Fruit fly (Drosophila melanogaster) whole organism, wandering third instar larva: Measurements from ENCODE around the gene CG13047.

Source experiments
- Abd-B ChIP-seq: fragments of >200 bp; optimal IDR thresholded peaks from 2 replicates; lab custom pipeline; 2017; ENCODE audit warnings: missing biosample characterization, missing genetic modification characterization
- CG9705 ChIP-seq: fragments of 200-800 bp; sonication (Bioruptor generic); optimal IDR thresholded peaks from 2 replicates; lab custom pipeline; 2018; ENCODE audit warnings: missing biosample characterization, mild to moderate bottlenecking, missing genetic modification characterization
- CrebA ChIP-seq: fragments of 200-800 bp; sonication (Bioruptor generic); optimal IDR thresholded peaks from 2 replicates; lab custom pipeline; 2016; ENCODE audit warnings: missing biosample characterization, mild to moderate bottlenecking, missing genetic modification characterization, borderline replicate concordance
- Dfd ChIP-seq: fragments of >200 bp; optimal IDR thresholded peaks from 2 replicates; lab custom pipeline; 2017; ENCODE audit warnings: missing biosample characterization, missing genetic modification characterization
- GATAd ChIP-seq: sonication (Bioruptor generic); optimal IDR thresholded peaks from 2 replicates; lab custom pipeline; 2016; ENCODE audit warnings: missing biosample characterization, missing genetic modification characterization
- HLH106 ChIP-seq: fragments of 200-800 bp; optimal IDR thresholded peaks from 3 replicates; lab custom pipeline; 2019; ENCODE audit warnings: missing biosample characterization, mild to moderate bottlenecking, missing genetic modification characterization, moderate library complexity
- Hnf4 ChIP-seq: fragments of 200-800 bp; sonication (Bioruptor generic); optimal IDR thresholded peaks from 2 replicates; lab custom pipeline; 2016; ENCODE audit warnings: missing biosample characterization, mild to moderate bottlenecking, missing genetic modification characterization
- Hr78 ChIP-seq: fragments of >200 bp; optimal IDR thresholded peaks from 2 replicates; lab custom pipeline; 2017; ENCODE audit warnings: missing biosample characterization, missing genetic modification characterization
- Hr83 ChIP-seq: fragments of 200-300 bp; sonication (Bioruptor generic); optimal IDR thresholded peaks from 2 replicates; lab custom pipeline; 2016; ENCODE audit warnings: missing biosample characterization, mild to moderate bottlenecking, missing genetic modification characterization, moderate library complexity; ENCODE audit not compliant: poor library complexity, severe bottlenecking
- Mio ChIP-seq: sonication (Bioruptor generic); optimal IDR thresholded peaks from 2 replicates; lab custom pipeline; 2016; ENCODE audit warnings: missing biosample characterization, missing genetic modification characterization
- Myc ChIP-seq: fragments of >200 bp; optimal IDR thresholded peaks from 2 replicates; lab custom pipeline; 2017
- OdsH ChIP-seq: fragments of 200-800 bp; sonication (Bioruptor generic); optimal IDR thresholded peaks from 2 replicates; lab custom pipeline; 2016; ENCODE audit warnings: missing biosample characterization, mild to moderate bottlenecking, missing genetic modification characterization
- Sp1 ChIP-seq: fragments of 200-800 bp; sonication (Bioruptor generic); optimal IDR thresholded peaks from 3 replicates; lab custom pipeline; 2019; ENCODE audit warnings: missing biosample characterization, mild to moderate bottlenecking, missing genetic modification characterization, moderate library complexity
- Vsx2 ChIP-seq: fragments of 200-300, 225-300 bp; sonication (Bioruptor generic); optimal IDR thresholded peaks from 2 replicates; lab custom pipeline; 2018; ENCODE audit warnings: missing biosample characterization, missing genetic modification characterization; ENCODE audit not compliant: partially characterized antibody
- br ChIP-seq: fragments of 200-800 bp; sonication (Bioruptor generic); optimal IDR thresholded peaks from 2 replicates; lab custom pipeline; 2016; ENCODE audit warnings: missing biosample characterization, missing genetic modification characterization
- brk ChIP-seq: fragments of 200-800 bp; sonication (Bioruptor generic); optimal IDR thresholded peaks from 2 replicates; lab custom pipeline; 2016; ENCODE audit warnings: missing biosample characterization, mild to moderate bottlenecking, missing genetic modification characterization
- dl ChIP-seq, 2 experiments: fragments of 175-275, 200-275 bp in 1 of 2; fragments of 200-275 bp in 1 of 2; sonication (Bioruptor generic); optimal IDR thresholded peaks; lab custom pipeline; 2018; ENCODE audit warnings: mild to moderate bottlenecking in 2 of 2, missing biosample characterization in 2 of 2, missing genetic modification characterization in 2 of 2, moderate library complexity in 2 of 2; ENCODE audit not compliant: partially characterized antibody in 2 of 2, insufficient read depth in 1 of 2
- dmrt93B ChIP-seq: fragments of 200-800 bp; sonication (Bioruptor generic); optimal IDR thresholded peaks from 2 replicates; lab custom pipeline; 2018; ENCODE audit warnings: missing biosample characterization, mild to moderate bottlenecking, missing genetic modification characterization
- dsf ChIP-seq: sonication (Bioruptor generic); optimal IDR thresholded peaks from 2 replicates; lab custom pipeline; 2016; ENCODE audit warnings: missing biosample characterization, missing genetic modification characterization, borderline replicate concordance
- ey ChIP-seq: fragments of 200-800 bp; sonication (Bioruptor generic); optimal IDR thresholded peaks from 2 replicates; lab custom pipeline; 2016; ENCODE audit warnings: missing biosample characterization, missing genetic modification characterization
- foxo ChIP-seq, 2 experiments: fragments of 200-800 bp; sonication (Bioruptor generic); optimal IDR thresholded peaks; 2 replicates in 1 of 2; 3 replicates in 1 of 2; lab custom pipeline; 2016 to 2017; ENCODE audit warnings: missing biosample characterization in 2 of 2, missing genetic modification characterization in 2 of 2
- fru ChIP-seq: fragments of 200-800 bp; sonication (Bioruptor generic); optimal IDR thresholded peaks from 3 replicates; lab custom pipeline; 2016; ENCODE audit warnings: missing biosample characterization, mild to moderate bottlenecking, missing genetic modification characterization
- h ChIP-seq: fragments of 200-800 bp; sonication (Bioruptor generic); optimal IDR thresholded peaks from 3 replicates; lab custom pipeline; 2016; ENCODE audit warnings: missing biosample characterization, mild to moderate bottlenecking, missing genetic modification characterization
- lola ChIP-seq: fragments of >200 bp; optimal IDR thresholded peaks from 2 replicates; lab custom pipeline; 2017; ENCODE audit warnings: missing biosample characterization, missing genetic modification characterization
- pan ChIP-seq: fragments of >200 bp; optimal IDR thresholded peaks from 2 replicates; lab custom pipeline; 2017
- sv ChIP-seq: fragments of 200-800 bp; sonication (Bioruptor generic); optimal IDR thresholded peaks from 3 replicates; lab custom pipeline; 2016; ENCODE audit warnings: missing biosample characterization, missing genetic modification characterization
- usp ChIP-seq: fragments of >200 bp; optimal IDR thresholded peaks from 2 replicates; lab custom pipeline; 2017; ENCODE audit warnings: missing biosample characterization, missing genetic modification characterization
- woc ChIP-seq: sonication (Bioruptor generic); optimal IDR thresholded peaks from 2 replicates; lab custom pipeline; 2016; ENCODE audit warnings: missing biosample characterization, mild to moderate bottlenecking, missing genetic modification characterization

Gene CG13047

dm6 chr3L:16270802-16271332, 14.3 kb downstream of the CG13047 start, which contains the start of the genes CG34248 and CG13067:
CG34248 (minus strand) TSS chr3L:16270902.
CG13067 (plus strand) TSS chr3L:16271282.
- TF ChIP-seq pan (no peak), CG9705 (GFP tag; lab: Kevin White, UChicago) (no peak), ey (GFP tag; lab: Kevin White, UChicago) (no peak), Abd-B (no peak), Mio (GFP tag; lab: Kevin White, UChicago) (no peak), h (no peak), Hr83 (no peak), Sp1 (GFP tag; lab: Kevin White, UChicago) (no peak), HLH106 (tag; lab: Kevin White, UChicago) (no peak), dl (GFP tag; optimal IDR thresholded peaks at IDR 0.05; lab: Kevin White, UChicago; ENCODE audit: insufficient read depth in 1 of 2, partially characterized antibody in 2 of 2) (no peak), usp (no peak), woc (GFP tag; lab: Kevin White, UChicago) (no peak), Vsx2 (GFP tag; lab: Kevin White, UChicago) (no peak)
- TF ChIP-seq, all 38 proteins: peak for 0

dm6 chr3L:16269092-16269491, 16.1 kb downstream of the CG13047 start, which contains the start of gene CG13068:
CG13068 (plus strand) TSS chr3L:16269392.
- TF ChIP-seq Dfd (GFP tag; lab: Kevin White, UChicago) (no peak), Hr83 (no peak), br (GFP tag; lab: Kevin White, UChicago) (no peak), Myc (no peak), dmrt93B (GFP tag; lab: Kevin White, UChicago) (no peak), pan (no peak), Sp1 (GFP tag; lab: Kevin White, UChicago) (no peak), OdsH (GFP tag; lab: Kevin White, UChicago) (no peak), h (no peak), sv (no peak)
- TF ChIP-seq, all 38 proteins: peak for 0

- TF ChIP-seq fru, result no peak
- TF ChIP-seq HLH106 (tag; lab: Kevin White, UChicago), result peak; percentile 40
- TF ChIP-seq h, result no peak
Observed at dm6 chr3L:16268106-16268733, 17.0 kb downstream of the CG13047 start, which contains the start of gene CG4950. CG4950 (minus strand) TSS chr3L:16268156.

dm6 chr3L:16265000-16265399, 20.2 kb downstream of the CG13047 start, which contains the start of the genes CG13051 and CG13069:
CG13051 (minus strand) TSS chr3L:16265100.
CG13069 (plus strand) TSS chr3L:16265385.
- TF ChIP-seq Mio (GFP tag; lab: Kevin White, UChicago) (no peak), brk (GFP tag; lab: Kevin White, UChicago) (no peak), CG9705 (GFP tag; lab: Kevin White, UChicago) (no peak), GATAd (GFP tag; lab: Kevin White, UChicago) (no peak), Hnf4 (GFP tag; lab: Kevin White, UChicago) (no peak), foxo (GFP tag; optimal IDR thresholded peaks at IDR 0.05; lab: Kevin White, UChicago) (no peak), dl (GFP tag; optimal IDR thresholded peaks at IDR 0.05; lab: Kevin White, UChicago; ENCODE audit: insufficient read depth in 1 of 2, partially characterized antibody in 2 of 2) (no peak), OdsH (GFP tag; lab: Kevin White, UChicago) (no peak), lola (no peak), Hr78 (GFP tag; lab: Kevin White, UChicago) (no peak), dsf (GFP tag; lab: Kevin White, UChicago) (no peak)

dm6 chr3L:16263043-16263442, 22.2 kb downstream of the CG13047 start, which contains the start of gene CG13070:
CG13070 (plus strand) TSS chr3L:16263343.
- TF ChIP-seq Sp1 (GFP tag; lab: Kevin White, UChicago) (no peak), CrebA (GFP tag; lab: Kevin White, UChicago) (no peak)

dm6 chr3L:16262440-16262839, 22.8 kb downstream of the CG13047 start, which contains the start of gene CG13071:
CG13071 (plus strand) TSS chr3L:16262740.
- no peak for TF ChIP-seq brk (GFP tag; lab: Kevin White, UChicago)
- no peak for TF ChIP-seq fru
- no peak for TF ChIP-seq dl (GFP tag; optimal IDR thresholded peaks at IDR 0.05; lab: Kevin White, UChicago; ENCODE audit: insufficient read depth in 1 of 2, partially characterized antibody in 2 of 2)
- no peak for TF ChIP-seq sv
- TF ChIP-seq ey (GFP tag; lab: Kevin White, UChicago), result no peak
- TF ChIP-seq foxo (GFP tag; optimal IDR thresholded peaks at IDR 0.05; lab: Kevin White, UChicago), result no peak
- no peak for TF ChIP-seq OdsH (GFP tag; lab: Kevin White, UChicago)
- TF ChIP-seq h, result no peak
- TF ChIP-seq CG9705 (GFP tag; lab: Kevin White, UChicago), result no peak
